Worm (Caenorhabditis elegans) whole organism, late embryonic: ENCODE measurements around the gene cah-5.

ENCODE experiments used
- F13H6.1 ChIP-seq: sonication (generic microtip); optimal IDR thresholded peaks from 2 replicates; lab custom pipeline; 2016; ENCODE audit warnings: missing genetic modification characterization, missing compliant biosample characterization
- ceh-14 ChIP-seq: sonication (generic microtip); optimal IDR thresholded peaks from 2 replicates; lab custom pipeline; 2016; ENCODE audit warnings: missing genotype, missing genetic modification characterization, missing compliant biosample characterization
- ceh-34 ChIP-seq: sonication (generic microtip); optimal IDR thresholded peaks from 2 replicates; lab custom pipeline; 2016; ENCODE audit warnings: mild to moderate bottlenecking, missing genetic modification characterization, missing compliant biosample characterization
- ceh-48 ChIP-seq: sonication (generic microtip); optimal IDR thresholded peaks from 2 replicates; lab custom pipeline; 2016; ENCODE audit warnings: missing genetic modification characterization, inconsistent platforms, missing compliant biosample characterization
- ets-4 ChIP-seq: sonication (generic microtip); optimal IDR thresholded peaks from 2 replicates; lab custom pipeline; 2016; ENCODE audit warnings: missing genetic modification characterization, missing compliant biosample characterization
- hlh-13 ChIP-seq: fragments of 200-800 bp; sonication (Bioruptor generic); optimal IDR thresholded peaks from 2 replicates; lab custom pipeline; 2018; ENCODE audit warnings: mild to moderate bottlenecking, missing genetic modification characterization, missing compliant biosample characterization
- hlh-30 ChIP-seq: sonication (generic microtip); optimal IDR thresholded peaks from 2 replicates; lab custom pipeline; 2017; ENCODE audit warnings: antibody characterized with exemption, missing genetic modification characterization, missing compliant biosample characterization; ENCODE audit not compliant: insufficient read depth
- madf-2 ChIP-seq: sonication (generic microtip); optimal IDR thresholded peaks from 2 replicates; lab custom pipeline; 2017; ENCODE audit warnings: missing genetic modification characterization, missing compliant biosample characterization
- nfya-1 ChIP-seq: sonication (generic microtip); optimal IDR thresholded peaks from 2 replicates; lab custom pipeline; 2017; ENCODE audit warnings: missing genetic modification characterization, mild to moderate bottlenecking, missing compliant biosample characterization, antibody characterized with exemption, moderate library complexity
- nhr-11 ChIP-seq: fragments of 150-350 bp; optimal IDR thresholded peaks from 2 replicates; lab custom pipeline; 2014; ENCODE audit warnings: missing biosample characterization, missing genetic modification characterization
- pax-1 ChIP-seq: fragments of 150-350 bp; optimal IDR thresholded peaks from 2 replicates; lab custom pipeline; 2014; ENCODE audit warnings: missing biosample characterization, missing genetic modification characterization
- pha-4 ChIP-seq: fragments of 150-350 bp; optimal IDR thresholded peaks from 2 replicates; lab custom pipeline; 2018; ENCODE audit warnings: missing biosample characterization, missing genetic modification reagents, missing genetic modification characterization
- pqm-1 ChIP-seq: sonication (generic microtip); optimal IDR thresholded peaks from 2 replicates; lab custom pipeline; 2016; ENCODE audit warnings: missing genetic modification characterization, missing compliant biosample characterization
- sox-4 ChIP-seq: sonication (generic microtip); optimal IDR thresholded peaks from 2 replicates; lab custom pipeline; 2017; ENCODE audit warnings: mild to moderate bottlenecking, missing genetic modification characterization, inconsistent platforms, missing compliant biosample characterization
- tbx-7 ChIP-seq: sonication (generic microtip); optimal IDR thresholded peaks from 2 replicates; lab custom pipeline; 2016; ENCODE audit warnings: missing genotype, missing genetic modification characterization, missing compliant biosample characterization
- ztf-16 ChIP-seq: sonication (generic microtip); optimal IDR thresholded peaks from 2 replicates; lab custom pipeline; 2017; ENCODE audit warnings: missing genetic modification characterization, missing compliant biosample characterization

Gene cah-5

ce11 chrX:7068400-7068799, 48.6 kb downstream of the cah-5 start, which contains the start of gene pdi-6 (continued):
- TF ChIP-seq ceh-48 (tag; lab: Kevin White, UChicago) (no peak), ceh-14 (tag; lab: Kevin White, UChicago) (peak; percentile 25), nfya-1 (tag; lab: Kevin White, UChicago) (peak; percentile 100), nhr-11 (tag; lab: Kevin White, UChicago) (no peak), pha-4 (no peak), ceh-34 (tag; lab: Kevin White, UChicago) (peak; percentile 67), pax-1 (peak; percentile 32), hlh-30 (tag; lab: Kevin White, UChicago) (peak; percentile 63), sox-4 (tag; lab: Kevin White, UChicago) (peak; percentile 20), pqm-1 (tag; lab: Kevin White, UChicago) (peak; percentile 27), madf-2 (tag; lab: Kevin White, UChicago) (no peak), tbx-7 (tag; lab: Kevin White, UChicago) (peak; percentile 59), ztf-16 (peak; percentile 20), hlh-13 (GFP tag; lab: Kevin White, UChicago) (no peak), F13H6.1 (tag; lab: Kevin White, UChicago) (peak; percentile 47), ets-4 (peak; percentile 76)
- TF ChIP-seq, all 69 proteins: peak for 27
